Worm (Caenorhabditis elegans) whole organism, L4 larva: ENCODE data around the gene npr-11.

Experiments
- D1046.2 ChIP-seq: fragments of 200-800 bp; sonication (Bioruptor generic); IDR thresholded peaks from 2 replicates; pipeline ENCODE4 v1.3.6; 2022; ENCODE audit warnings: missing genetic modification characterization, missing compliant biosample characterization
- F49E8.2 ChIP-seq: sonication (generic microtip); optimal IDR thresholded peaks from 2 replicates; lab custom pipeline; 2016; ENCODE audit warnings: missing compliant biosample characterization, mild to moderate bottlenecking, missing genetic modification characterization, borderline replicate concordance
- Y48G9A.11 ChIP-seq: fragments of 200-800 bp; sonication (Bioruptor generic); IDR thresholded peaks from 2 replicates; pipeline ENCODE4 v1.3.6; 2022; ENCODE audit warnings: missing genetic modification reagents, missing genetic modification characterization, missing compliant biosample characterization
- aha-1 ChIP-seq: fragments of 150-350 bp; peaks from one replicate; lab custom pipeline; 2014; ENCODE audit warnings: missing biosample characterization, missing genetic modification characterization
- aly-2 ChIP-seq: sonication (generic microtip); optimal IDR thresholded peaks from 2 replicates; lab custom pipeline; 2018; ENCODE audit warnings: missing biosample characterization, missing genetic modification characterization
- ceh-44 ChIP-seq: fragments of 200-800 bp; sonication (Bioruptor generic); IDR thresholded peaks from 2 replicates; pipeline ENCODE4 v1.3.6; 2022; ENCODE audit warnings: missing genetic modification reagents, missing genetic modification characterization, missing compliant biosample characterization
- ctbp-1 ChIP-seq: fragments of 200-800 bp; sonication (Bioruptor generic); IDR thresholded peaks from 2 replicates; pipeline ENCODE4 v1.3.6; 2022; ENCODE audit warnings: missing genetic modification reagents, missing genetic modification characterization, missing compliant biosample characterization
- daf-16 ChIP-seq, 3 experiments: sonication (generic microtip); optimal IDR thresholded peaks; 2 replicates each; lab custom pipeline; 2016 to 2017; ENCODE audit warnings: missing genetic modification characterization in 3 of 3, missing genetic modification reagents in 3 of 3, mild to moderate bottlenecking in 2 of 3, missing compliant biosample characterization in 2 of 3, missing biosample characterization in 1 of 3, moderate library complexity in 1 of 3
- daf-19 ChIP-seq: fragments of 200-800 bp; sonication (Bioruptor generic); conservative IDR thresholded peaks from 2 replicates; pipeline ENCODE4 v1.3.6; 2022; ENCODE audit warnings: missing genetic modification characterization, missing compliant biosample characterization
- dmd-8 ChIP-seq: fragments of 200-800 bp; sonication (Bioruptor generic); IDR thresholded peaks from 2 replicates; pipeline ENCODE4 v1.3.6; 2022; ENCODE audit warnings: missing genetic modification characterization, missing compliant biosample characterization
- dpl-1 ChIP-seq: fragments of 150-350 bp; optimal IDR thresholded peaks from 2 replicates; lab custom pipeline; 2014; ENCODE audit warnings: missing biosample characterization, missing genetic modification reagents, missing genetic modification characterization
- dve-1 ChIP-seq: sonication (generic microtip); optimal IDR thresholded peaks from 2 replicates; lab custom pipeline; 2017; ENCODE audit warnings: antibody characterized with exemption, mild to moderate bottlenecking, missing genetic modification characterization, missing compliant biosample characterization; ENCODE audit not compliant: insufficient read depth
- egl-27 ChIP-seq: sonication (generic microtip); optimal IDR thresholded peaks from 3 replicates; lab custom pipeline; 2017; ENCODE audit warnings: missing biosample characterization, missing genetic modification reagents, missing genetic modification characterization
- egl-43 ChIP-seq: fragments of 200-800 bp; sonication (Bioruptor generic); IDR thresholded peaks from 2 replicates; pipeline ENCODE4 v1.3.6; 2022; ENCODE audit warnings: missing genetic modification reagents, missing genetic modification characterization, missing compliant biosample characterization
- fkh-10 ChIP-seq: fragments of 150-350 bp; optimal IDR thresholded peaks from 2 replicates; lab custom pipeline; 2014; ENCODE audit warnings: missing biosample characterization, missing genetic modification reagents, missing genetic modification characterization
- hlh-11 ChIP-seq: fragments of 200-800 bp; sonication (Bioruptor generic); optimal IDR thresholded peaks from 2 replicates; lab custom pipeline; 2018; ENCODE audit warnings: mild to moderate bottlenecking, missing genetic modification characterization, missing compliant biosample characterization
- hlh-30 ChIP-seq: sonication (generic microtip); optimal IDR thresholded peaks from 2 replicates; lab custom pipeline; 2017; ENCODE audit warnings: antibody characterized with exemption, mild to moderate bottlenecking, missing genetic modification characterization, missing compliant biosample characterization; ENCODE audit not compliant: insufficient read depth
- hmg-1.1 ChIP-seq: fragments of 200-800 bp; sonication (Bioruptor generic); IDR thresholded peaks from 2 replicates; pipeline ENCODE4 v1.3.6; 2022; ENCODE audit warnings: missing genetic modification reagents, missing genetic modification characterization, missing compliant biosample characterization
- lin-1 ChIP-seq: fragments of 200-800 bp; sonication (Bioruptor generic); IDR thresholded peaks from 2 replicates; pipeline ENCODE4 v1.3.6; 2022; ENCODE audit warnings: missing genetic modification reagents, missing genetic modification characterization, missing compliant biosample characterization
- madf-9 ChIP-seq: fragments of 200-800 bp; sonication (Bioruptor generic); conservative IDR thresholded peaks from 2 replicates; pipeline ENCODE4 v1.3.6; 2022; ENCODE audit warnings: missing genetic modification reagents, missing genetic modification characterization, missing compliant biosample characterization
- mdl-1 ChIP-seq, 2 experiments: fragments of 150-350 bp in 1 of 2; sonication (generic microtip) in 1 of 2; optimal IDR thresholded peaks; 2 replicates each; lab custom pipeline; 2014 to 2017; ENCODE audit warnings: missing biosample characterization in 2 of 2, missing genetic modification characterization in 2 of 2
- mdt-29 ChIP-seq: fragments of 200-800 bp; sonication (Bioruptor generic); IDR thresholded peaks from 2 replicates; pipeline ENCODE4 v1.3.6; 2022; ENCODE audit warnings: missing genetic modification reagents, missing genetic modification characterization, missing compliant biosample characterization
- mes-2 ChIP-seq: sonication (generic microtip); optimal IDR thresholded peaks from 2 replicates; lab custom pipeline; 2016; ENCODE audit warnings: missing genotype, mild to moderate bottlenecking, missing genetic modification characterization, missing compliant biosample characterization; ENCODE audit not compliant: poor library complexity, severe bottlenecking
- nhr-11 ChIP-seq: fragments of 150-350 bp; optimal IDR thresholded peaks from 2 replicates; lab custom pipeline; 2014; ENCODE audit warnings: missing biosample characterization, missing genetic modification characterization
- nhr-111 ChIP-seq: fragments of 200-800 bp; sonication (Bioruptor generic); optimal IDR thresholded peaks from 2 replicates; lab custom pipeline; 2018; ENCODE audit warnings: mild to moderate bottlenecking, missing genetic modification characterization, missing compliant biosample characterization
- nhr-25 ChIP-seq: sonication (generic microtip); optimal IDR thresholded peaks from 2 replicates; lab custom pipeline; 2017; ENCODE audit warnings: missing genetic modification characterization, mild to moderate bottlenecking, missing compliant biosample characterization, antibody characterized with exemption, moderate library complexity, borderline replicate concordance; ENCODE audit not compliant: insufficient read depth
- nhr-42 ChIP-seq: fragments of 200-800 bp; sonication (Bioruptor generic); IDR thresholded peaks from 2 replicates; pipeline ENCODE4 v1.3.6; 2022; ENCODE audit warnings: missing genetic modification characterization, missing compliant biosample characterization
- nhr-48 ChIP-seq: sonication (generic microtip); optimal IDR thresholded peaks from 2 replicates; lab custom pipeline; 2016; ENCODE audit warnings: mild to moderate bottlenecking, missing genetic modification characterization, missing compliant biosample characterization
- nhr-6 ChIP-seq: fragments of 150-350 bp; optimal IDR thresholded peaks from 2 replicates; lab custom pipeline; 2014; ENCODE audit warnings: missing biosample characterization, missing genetic modification characterization
- nhr-76 ChIP-seq: fragments of 150-350 bp; optimal IDR thresholded peaks from 2 replicates; lab custom pipeline; 2014; ENCODE audit warnings: missing biosample characterization, missing genetic modification characterization
- pha-4 ChIP-seq, 2 experiments: fragments of 150-350 bp in 1 of 2; fragments of 200-800 bp in 1 of 2; sonication (Bioruptor generic) in 1 of 2; IDR thresholded peaks in 1 of 2; optimal IDR thresholded peaks in 1 of 2; 2 replicates each; pipeline versions ENCODE4 v1.3.6 to Lab custom; 2014 to 2022; ENCODE audit warnings: missing genetic modification characterization in 2 of 2, missing genetic modification reagents in 2 of 2, missing biosample characterization in 1 of 2, missing compliant biosample characterization in 1 of 2
- pqm-1 ChIP-seq: sonication (generic microtip); optimal IDR thresholded peaks from 2 replicates; lab custom pipeline; 2017; ENCODE audit warnings: missing biosample characterization, missing genetic modification characterization
- rbr-2 ChIP-seq: sonication (generic microtip); optimal IDR thresholded peaks from 2 replicates; lab custom pipeline; 2016; ENCODE audit warnings: missing genotype, missing genetic modification characterization, missing compliant biosample characterization
- skn-1 ChIP-seq: fragments of 150-350 bp; optimal IDR thresholded peaks from 2 replicates; lab custom pipeline; 2014; ENCODE audit warnings: missing biosample characterization, missing genetic modification characterization
- unc-62 ChIP-seq, 3 experiments: fragments of 150-350 bp in 1 of 3; sonication (generic microtip); optimal IDR thresholded peaks in 2 of 3; peaks in 1 of 3; 1 replicate in 1 of 3; 2 replicates in 2 of 3; lab custom pipeline; 2014 to 2017; ENCODE audit warnings: missing biosample characterization in 3 of 3, missing genetic modification characterization in 3 of 3, missing genetic modification reagents in 3 of 3, missing genotype in 1 of 3

The npr-11 gene

ce11 chrX:1257668-1258067 is 2.2 kb upstream of the npr-11 start:
- TF ChIP-seq aha-1 (tag; lab: Kevin White, UChicago): peak; percentile 94
- TF ChIP-seq nhr-76 (tag; lab: Kevin White, UChicago): no peak
- TF ChIP-seq nhr-48 (tag; lab: Kevin White, UChicago): no peak

ce11 chrX:1249738-1250137 is 5.7 kb downstream of the npr-11 start, which contains the start of gene C25G6.4:
Gene C25G6.4, minus strand, starts transcription at chrX:1249838.
- TF ChIP-seq skn-1 (tag; lab: Kevin White, UChicago) (no peak), daf-19 (no peak), D1046.2 (GFP tag; lab: Robert Waterston, UW) (no peak), hlh-11 (tag; lab: Kevin White, UChicago) (no peak), pha-4 (GFP tag; IDR thresholded peaks at IDR 0.05; lab: Robert Waterston, UW) (no peak), pha-4 (tag; optimal IDR thresholded peaks at IDR 0.05; lab: Kevin White, UChicago) (no peak), nhr-25 (no peak), nhr-42 (no peak), fkh-10 (GFP tag; lab: Kevin White, UChicago) (no peak), rbr-2 (tag; lab: Kevin White, UChicago) (no peak), dpl-1 (GFP tag; lab: Kevin White, UChicago) (no peak), nhr-111 (GFP tag; lab: Kevin White, UChicago) (no peak), dmd-8 (GFP tag; lab: Robert Waterston, UW) (no peak), nhr-11 (tag; lab: Kevin White, UChicago) (no peak), mes-2 (no peak), mdt-29 (no peak), egl-27 (tag; lab: Kevin White, UChicago) (no peak), ctbp-1 (GFP tag; lab: Robert Waterston, UW) (no peak), madf-9 (GFP tag; lab: Robert Waterston, UW) (no peak), nhr-6 (tag; lab: Kevin White, UChicago) (no peak), aly-2 (tag; lab: Kevin White, UChicago) (no peak)

- TF ChIP-seq dve-1 (tag; lab: Kevin White, UChicago) (no peak), fkh-10 (GFP tag; lab: Kevin White, UChicago) (peak; percentile 2), unc-62 (GFP tag; optimal IDR thresholded peaks at IDR 0.05 in 1 of 2; lab: Kevin White, UChicago) (peak in 1 of 2 experiments; percentile 42), unc-62 (tag; optimal IDR thresholded peaks at IDR 0.05; lab: Kevin White, UChicago) (no peak), lin-1 (GFP tag; lab: Robert Waterston, UW) (no peak), pqm-1 (tag; lab: Kevin White, UChicago) (peak; percentile 47), daf-16 (GFP tag; optimal IDR thresholded peaks at IDR 0.05; lab: Kevin White, UChicago) (no peak), daf-16 (tag; optimal IDR thresholded peaks at IDR 0.05; lab: Kevin White, UChicago) (peak; percentile 52)
Observed at ce11 chrX:1245717-1246116, 9.7 kb downstream of the npr-11 start, which contains the start of gene tsp-9. Gene tsp-9, plus strand, starts transcription at chrX:1246017.

ce11 chrX:1244235-1244634 is 11.2 kb downstream of the npr-11 start:
- TF ChIP-seq F49E8.2 (tag; lab: Kevin White, UChicago) (no peak), Y48G9A.11 (GFP tag; lab: Robert Waterston, UW) (no peak), mdl-1 (tag; optimal IDR thresholded peaks at IDR 0.05; lab: Kevin White, UChicago) (peak in 1 of 2 experiments; percentile 50), hmg-1.1 (GFP tag; lab: Robert Waterston, UW) (peak; percentile 42; the same call in 1 of the 2 replicates), hlh-30 (tag; lab: Kevin White, UChicago) (peak; percentile 23), egl-43 (GFP tag; lab: Robert Waterston, UW) (peak; percentile 66), aha-1 (tag; lab: Kevin White, UChicago) (peak; percentile 93), ceh-44 (GFP tag; lab: Robert Waterston, UW) (0 out of 2 replicates have a peak, but pooled peaks have one; percentile 51)
